Worm (Caenorhabditis elegans): ENCODE results near the gene din-1.

The din-1 gene

ce11 chrII:11633509-11633908 lies at the start of gene din-1:
Gene din-1 (minus strand): TSS chrII:11633609.
- no peak for TF ChIP-seq unc-62 (GFP tag; optimal IDR thresholded peaks at IDR 0.05)

DNA sequence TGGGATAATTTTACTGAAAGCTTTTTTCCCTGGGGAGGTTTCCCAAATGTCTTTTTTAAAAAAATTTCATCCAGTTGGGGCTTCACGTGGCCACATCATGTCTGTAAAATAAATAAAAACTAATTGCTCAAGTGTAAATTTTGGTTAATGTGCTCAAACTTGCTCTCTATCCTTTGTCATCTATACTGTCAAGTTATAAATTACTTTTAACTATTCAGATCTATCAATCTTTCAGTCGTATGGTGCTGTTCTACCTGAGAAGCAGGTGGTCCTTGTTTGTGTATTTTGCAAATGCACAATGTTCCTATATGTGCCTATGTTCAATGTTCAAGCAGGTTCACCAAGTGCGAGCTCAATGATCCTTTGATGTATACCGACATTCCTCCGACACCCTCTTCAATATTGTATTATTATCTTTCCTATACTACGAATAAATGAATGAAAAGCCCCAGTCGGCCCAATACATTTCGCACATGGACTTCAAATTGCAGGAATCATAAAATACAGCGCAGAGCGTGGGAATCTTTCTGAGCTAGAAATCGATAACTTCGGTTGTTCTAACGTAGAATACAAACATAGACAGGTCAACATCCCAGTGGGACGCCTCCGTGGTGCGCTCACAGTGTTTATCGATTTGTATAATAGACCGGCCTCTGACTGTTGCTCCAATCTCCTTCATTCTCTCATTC lies 47.9 kb upstream of the din-1 start, which contains the start of the genes sfxn-1.4 and C47D12.4:
sfxn-1.4 (minus strand) TSS at position 101 of the 689 bp plus-strand sequence.
C47D12.4 (plus strand) TSS at position 639 of the 689 bp plus-strand sequence.
- no peak for TF ChIP-seq unc-62 (GFP tag; optimal IDR thresholded peaks at IDR 0.05)

DNA sequence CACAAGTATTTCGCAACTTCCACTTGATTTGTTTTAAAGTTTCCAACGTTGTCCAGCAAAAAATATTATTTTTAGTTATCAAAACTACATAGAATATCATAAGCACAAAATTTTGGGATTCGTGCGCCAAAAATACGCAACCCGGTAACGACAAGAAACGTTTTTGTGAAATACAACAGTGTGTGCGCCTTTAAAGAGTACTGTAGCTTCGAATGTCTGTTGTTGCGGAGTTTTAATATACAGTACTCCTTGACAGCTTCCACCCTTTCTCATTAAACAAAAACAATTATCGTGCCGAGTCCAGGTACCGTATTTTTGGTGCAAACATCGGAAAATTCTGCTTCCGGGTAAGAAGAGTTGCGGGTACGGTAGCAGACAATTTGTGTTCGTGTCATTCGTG lies 46.8 kb upstream of the din-1 start:
- no peak for TF ChIP-seq unc-62 (GFP tag; optimal IDR thresholded peaks at IDR 0.05)

- no peak for TF ChIP-seq unc-62 (GFP tag; optimal IDR thresholded peaks at IDR 0.05)
These were observed 42.6 kb upstream of the din-1 start, which contains the start of the genes trr-1 and C47D12.2 for ce11 chrII:11675877-11676473. Gene trr-1 (minus strand): TSS chrII:11675927. Gene C47D12.2 (plus strand): TSS chrII:11676306.

ce11 chrII:11658854-11659253 lies 25.4 kb upstream of the din-1 start:
- no peak for TF ChIP-seq unc-62 (GFP tag; optimal IDR thresholded peaks at IDR 0.05)

DNA sequence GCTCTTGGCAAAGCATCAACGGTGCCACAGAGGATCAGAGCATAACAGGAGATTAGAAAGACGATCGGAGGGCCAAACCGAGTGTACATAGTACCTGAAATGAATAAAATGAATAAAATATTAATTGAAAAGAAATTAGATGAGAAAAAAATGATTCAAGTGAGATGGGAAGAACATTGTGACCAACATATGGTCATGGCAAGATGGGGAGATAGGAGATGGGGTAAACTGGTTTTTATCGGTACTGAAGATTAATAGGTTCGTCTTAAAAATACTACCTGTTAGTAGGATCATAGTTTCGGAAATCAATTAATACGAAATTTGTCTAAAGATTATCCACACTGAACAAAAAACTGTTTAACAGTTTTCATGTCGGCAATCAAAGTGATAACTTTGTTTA lies 23.7 kb upstream of the din-1 start, which contains the start of gene nep-1:
nep-1 (minus strand) TSS at position 101 of the 400 bp plus-strand sequence.
- no peak for TF ChIP-seq unc-62 (GFP tag; optimal IDR thresholded peaks at IDR 0.05)

- no peak for TF ChIP-seq unc-62 (GFP tag; optimal IDR thresholded peaks at IDR 0.05)
These were observed 19.3 kb upstream of the din-1 start, which contains the start of the genes rad-23 and rpn-12 for ce11 chrII:11652679-11653174. Gene rad-23 (minus strand): TSS chrII:11652729. Gene rpn-12 (plus strand): TSS chrII:11653124.

DNA sequence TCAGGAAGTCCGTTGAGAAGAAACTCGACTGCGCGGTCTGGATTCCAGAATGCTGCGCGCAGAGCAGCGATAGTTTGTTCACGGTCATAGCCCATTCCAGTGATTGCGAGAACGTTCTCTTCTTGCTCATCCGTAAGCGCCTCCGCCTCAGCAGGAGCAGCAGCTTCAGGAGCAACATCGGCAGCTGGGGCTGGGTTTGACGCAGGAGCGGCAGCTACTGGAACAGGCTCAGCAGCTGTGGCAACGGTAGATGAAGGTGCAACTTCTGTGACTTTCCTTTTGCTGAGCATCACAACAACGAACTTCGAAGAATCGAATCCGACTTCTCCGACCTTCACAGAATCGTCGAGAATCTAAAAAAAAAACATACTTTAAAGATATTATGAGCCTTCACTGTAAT lies 18.7 kb upstream of the din-1 start:
- no peak for TF ChIP-seq unc-62 (GFP tag; optimal IDR thresholded peaks at IDR 0.05)

- no peak for TF ChIP-seq unc-62 (GFP tag; optimal IDR thresholded peaks at IDR 0.05)
These were observed 17.7 kb upstream of the din-1 start, which contains the start of gene coa-7 for ce11 chrII:11650975-11651588. Gene coa-7 (minus strand): TSS chrII:11651148.

ce11 chrII:11649239-11649638 lies 15.8 kb upstream of the din-1 start:
- no peak for TF ChIP-seq unc-62 (GFP tag; optimal IDR thresholded peaks at IDR 0.05)

DNA sequence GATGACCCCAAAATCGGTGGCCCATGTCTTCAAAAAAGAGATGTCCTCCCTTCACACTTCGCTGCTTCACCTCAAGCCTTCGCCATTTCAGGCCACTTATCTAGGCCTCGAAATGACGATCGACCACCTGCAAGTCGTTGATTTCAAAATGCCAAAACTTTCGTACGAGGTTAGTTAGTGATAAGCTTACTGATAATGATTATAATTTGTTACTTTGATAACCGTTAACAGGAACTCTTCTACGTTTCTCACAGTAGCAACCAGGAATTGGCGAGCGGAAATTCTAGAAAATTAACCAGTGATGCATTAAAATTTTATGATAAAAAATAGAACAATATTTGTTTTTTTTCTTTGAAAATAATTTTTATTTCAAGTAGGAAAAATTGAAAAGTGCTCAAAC lies 13.5 kb upstream of the din-1 start:
- TF ChIP-seq unc-62 (GFP tag; optimal IDR thresholded peaks at IDR 0.05) = no peak

DNA sequence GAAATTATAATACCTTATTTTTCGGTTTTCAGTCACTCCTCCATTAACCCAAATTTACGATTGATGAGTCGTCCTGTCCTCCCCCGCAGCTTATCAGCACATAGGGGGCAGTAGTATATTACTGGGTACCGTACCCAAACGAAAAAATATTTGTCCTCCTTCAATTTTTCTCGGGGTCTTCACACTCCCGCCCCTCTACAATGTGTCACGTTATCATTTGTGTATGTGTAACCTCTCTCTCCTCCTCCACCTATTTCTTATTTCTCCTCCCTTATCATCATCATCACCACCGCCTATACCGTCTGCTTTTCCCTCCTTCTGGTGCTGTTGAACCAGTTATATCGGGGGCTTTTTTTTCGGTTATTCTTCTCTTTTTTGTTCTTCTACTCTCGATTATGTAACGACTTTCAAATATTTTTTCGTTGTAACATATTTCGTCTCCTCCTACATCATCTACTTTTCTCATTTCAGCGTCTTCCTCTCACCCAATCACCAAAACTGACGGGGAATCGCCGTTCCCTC lies 12.9 kb upstream of the din-1 start, which contains the start of gene ghi-1:
ghi-1 (plus strand) TSS at position 472 of the 522 bp plus-strand sequence.
- no peak for TF ChIP-seq unc-62 (GFP tag; optimal IDR thresholded peaks at IDR 0.05)

DNA sequence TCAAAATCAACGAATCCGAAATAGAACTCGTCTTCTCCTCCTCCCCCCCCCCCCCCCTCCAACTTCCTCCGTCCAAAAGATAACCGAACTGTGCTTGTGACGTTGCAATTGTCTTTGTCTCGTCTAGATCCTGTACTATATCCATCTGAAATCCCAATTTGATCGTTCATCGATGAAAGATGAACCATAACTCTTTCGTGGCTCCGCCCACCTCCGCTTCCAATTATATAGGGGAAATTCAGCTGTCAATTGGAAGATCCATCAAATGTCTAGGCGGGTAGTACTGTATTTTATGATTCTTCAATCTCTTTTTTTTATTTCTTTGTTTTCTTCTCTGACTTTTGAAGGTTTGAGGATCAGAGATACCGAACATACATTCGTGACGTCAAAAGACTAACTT lies 12.0 kb upstream of the din-1 start:
- TF ChIP-seq unc-62 (GFP tag; optimal IDR thresholded peaks at IDR 0.05) = no peak

DNA sequence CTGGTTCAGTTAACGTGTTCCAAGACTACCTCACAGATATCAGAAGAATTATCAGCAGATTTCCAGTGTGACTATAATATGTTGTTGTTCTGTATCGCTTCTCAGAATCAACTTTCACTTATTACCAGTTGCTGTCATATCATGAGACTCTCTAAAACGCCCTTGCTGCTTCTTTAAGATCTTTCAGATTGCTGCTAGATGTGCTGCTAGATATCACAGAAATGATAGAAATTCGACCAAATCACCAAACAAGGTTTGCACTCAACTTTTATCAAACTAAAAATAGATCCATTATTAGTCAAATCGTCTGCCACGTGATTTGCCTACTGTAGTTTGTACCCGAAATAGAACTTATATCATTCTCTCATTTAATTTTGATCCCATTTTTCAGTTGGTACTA lies 11.1 kb upstream of the din-1 start:
- no peak for TF ChIP-seq unc-62 (GFP tag; optimal IDR thresholded peaks at IDR 0.05)

- no peak for TF ChIP-seq unc-62 (GFP tag; optimal IDR thresholded peaks at IDR 0.05)
These were observed 9.3 kb upstream of the din-1 start for ce11 chrII:11642736-11643135.

DNA sequence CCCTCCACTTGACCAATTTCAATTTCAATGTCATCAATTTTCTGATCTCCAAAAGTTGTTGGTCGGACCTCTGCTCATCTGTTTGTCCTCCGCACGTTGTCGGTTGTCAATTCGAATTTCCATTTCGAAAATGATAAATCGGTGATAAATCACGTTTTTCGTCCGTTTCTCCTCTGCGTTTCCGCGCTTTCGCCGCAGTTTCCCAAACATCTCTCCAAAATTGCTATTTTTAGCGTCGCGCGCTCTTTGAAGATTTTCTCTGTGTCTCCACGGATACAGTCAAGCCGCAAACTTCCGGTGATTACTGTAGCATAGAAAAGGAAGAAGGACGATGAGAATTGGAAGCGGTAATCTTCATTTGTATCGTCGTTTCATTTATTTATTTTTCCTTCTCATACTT lies 8.6 kb upstream of the din-1 start:
- TF ChIP-seq unc-62 (GFP tag; optimal IDR thresholded peaks at IDR 0.05) = no peak
